Fruit fly (Drosophila melanogaster) whole organism: ENCODE measurements around the gene CG43658.

Experiments used
- CG8478 ChIP-seq: fragments of >200 bp; optimal IDR thresholded peaks from 2 replicates; lab custom pipeline; 2018; ENCODE audit warnings: inconsistent platforms
- Dll ChIP-seq: fragments of >200 bp; optimal IDR thresholded peaks from 2 replicates; lab custom pipeline; 2017
- EcR ChIP-seq, 2 experiments: fragments of >200 bp; optimal IDR thresholded peaks; 2 replicates each; lab custom pipeline; 2017; ENCODE audit warnings: missing biosample characterization in 2 of 2, missing genetic modification characterization in 2 of 2, missing genetic modification reagents in 2 of 2
- pan ChIP-seq: fragments of >200 bp; optimal IDR thresholded peaks from 2 replicates; lab custom pipeline; 2017
- psq ChIP-seq: fragments of >200 bp; optimal IDR thresholded peaks from 2 replicates; lab custom pipeline; 2017
- usp ChIP-seq: fragments of >200 bp; optimal IDR thresholded peaks from 2 replicates; lab custom pipeline; 2017; ENCODE audit warnings: missing biosample characterization, missing genetic modification characterization, mixed read lengths

CG43658 gene

dm6 chrX:17407737-17408136 is 153.2 kb downstream of the CG43658 start:
- TF ChIP-seq Dll (no peak), CG8478 (lab: Kevin White, UChicago) (no peak), psq (no peak), EcR (GFP tag; optimal IDR thresholded peaks at IDR 0.05; lab: Kevin White, UChicago) (no peak), usp (GFP tag; lab: Kevin White, UChicago) (no peak), pan (lab: Kevin White, UChicago) (no peak)
